Worm (Caenorhabditis elegans): ENCODE results near the gene pals-24.
"Not testable (repeated sequence)": the region's sequence is repeated elsewhere in the genome, so short reads cannot be mapped to it uniquely, and the experiment has no call there.

ce11 chrIII:121983-122449, 1.8 kb downstream of the pals-24 start, which contains the start of gene C29F9.12:
- not testable (repeated sequence) for TF ChIP-seq tab-1 (GFP tag; IDR thresholded peaks at IDR 0.05); ztf-29 (GFP tag; IDR thresholded peaks at IDR 0.05); klf-2 (GFP tag; conservative IDR thresholded peaks at IDR 0.05); ref-1 (GFP tag; conservative IDR thresholded peaks at IDR 0.05); med-1 (GFP tag; optimal IDR thresholded peaks at IDR 0.05; ENCODE audit: insufficient read depth); flt-1 (GFP tag; IDR thresholded peaks at IDR 0.05); ztf-23 (GFP tag; IDR thresholded peaks at IDR 0.05)
